Fruit fly (Drosophila melanogaster) whole organism, prepupa: ENCODE data around the gene Femcoat.

Experiments used
- CG10631 ChIP-seq: fragments of 200-800 bp; sonication (Bioruptor generic); optimal IDR thresholded peaks from 2 replicates; lab custom pipeline; 2016; ENCODE audit warnings: missing biosample characterization, missing genetic modification characterization
- CG10669 ChIP-seq: fragments of 200-800 bp; sonication (Bioruptor generic); optimal IDR thresholded peaks from 3 replicates; lab custom pipeline; 2018; ENCODE audit warnings: missing biosample characterization, mild to moderate bottlenecking, missing genetic modification characterization, moderate library complexity
- CG11294 ChIP-seq: fragments of 200-800 bp; sonication (Bioruptor generic); IDR thresholded peaks from 2 replicates; pipeline ENCODE4 v1.3.6; 2022; ENCODE audit warnings: missing biosample characterization, missing genetic modification characterization
- CG1621 ChIP-seq: fragments of 200-800 bp; sonication (Bioruptor generic); optimal IDR thresholded peaks from 3 replicates; lab custom pipeline; 2018; ENCODE audit warnings: missing biosample characterization, mild to moderate bottlenecking, missing genetic modification characterization
- CG16779 ChIP-seq: fragments of 200-800 bp; sonication (Bioruptor generic); optimal IDR thresholded peaks from 3 replicates; lab custom pipeline; 2017; ENCODE audit warnings: missing biosample characterization, mild to moderate bottlenecking, missing genetic modification characterization
- CG3032 ChIP-seq: fragments of 200-800 bp; optimal IDR thresholded peaks from 2 replicates; lab custom pipeline; 2019; ENCODE audit warnings: missing biosample characterization, mild to moderate bottlenecking, missing genetic modification characterization, moderate library complexity
- CG31627 ChIP-seq: fragments of 200-800 bp; sonication (Bioruptor generic); optimal IDR thresholded peaks from 3 replicates; lab custom pipeline; 2016; ENCODE audit warnings: missing biosample characterization, missing genetic modification characterization
- CG34406 ChIP-seq: fragments of 200-800 bp; sonication (Bioruptor generic); optimal IDR thresholded peaks from 3 replicates; lab custom pipeline; 2016; ENCODE audit warnings: missing biosample characterization, missing genetic modification characterization
- CG3919 ChIP-seq: fragments of 200-800 bp; sonication (Bioruptor generic); optimal IDR thresholded peaks from 3 replicates; lab custom pipeline; 2016; ENCODE audit warnings: missing biosample characterization, missing genetic modification characterization
- CG4318 ChIP-seq: fragments of 200-800 bp; sonication (Bioruptor generic); optimal IDR thresholded peaks from 3 replicates; lab custom pipeline; 2017; ENCODE audit warnings: missing biosample characterization, mild to moderate bottlenecking, missing genetic modification characterization
- CG6163 ChIP-seq: fragments of 200-800 bp; sonication (Bioruptor generic); IDR thresholded peaks from 3 replicates; pipeline ENCODE4 v1.3.6; 2022; ENCODE audit warnings: missing biosample characterization, missing genetic modification characterization
- CG7368 ChIP-seq: fragments of 200-800 bp; sonication (Bioruptor generic); optimal IDR thresholded peaks from 3 replicates; lab custom pipeline; 2016; ENCODE audit warnings: missing biosample characterization, missing genetic modification characterization
- CG8119 ChIP-seq: fragments of 200-800 bp; sonication (Bioruptor generic); IDR thresholded peaks from 3 replicates; pipeline ENCODE4 v1.3.6; 2022; ENCODE audit warnings: missing biosample characterization, missing genetic modification characterization
- CG9139 ChIP-seq: fragments of 200-800 bp; sonication (Bioruptor generic); optimal IDR thresholded peaks from 3 replicates; lab custom pipeline; 2017; ENCODE audit warnings: missing biosample characterization, mild to moderate bottlenecking, missing genetic modification characterization
- Eip75B ChIP-seq: fragments of 200-800 bp; sonication (Bioruptor generic); optimal IDR thresholded peaks from 3 replicates; lab custom pipeline; 2016; ENCODE audit warnings: missing biosample characterization, missing genetic modification characterization
- Eip93F ChIP-seq: fragments of 200-800 bp; sonication (Bioruptor generic); optimal IDR thresholded peaks from 2 replicates; lab custom pipeline; 2016; ENCODE audit warnings: missing biosample characterization, mild to moderate bottlenecking, missing genetic modification characterization
- Ets96B ChIP-seq: fragments of 200-800 bp; optimal IDR thresholded peaks from 2 replicates; lab custom pipeline; 2019; ENCODE audit warnings: missing biosample characterization, mild to moderate bottlenecking, missing genetic modification characterization, moderate library complexity
- Gug ChIP-seq: fragments of 200-800 bp; sonication (Bioruptor generic); IDR thresholded peaks from 2 replicates; pipeline ENCODE4 v1.3.6; 2022; ENCODE audit warnings: missing biosample characterization, missing genetic modification characterization
- Hr39 ChIP-seq: fragments of 200-800 bp; sonication (Bioruptor generic); optimal IDR thresholded peaks from 2 replicates; lab custom pipeline; 2016; ENCODE audit warnings: missing biosample characterization, missing genetic modification characterization
- Hr4 ChIP-seq: fragments of 200-800 bp; sonication (Bioruptor generic); optimal IDR thresholded peaks from 3 replicates; lab custom pipeline; 2016; ENCODE audit warnings: missing biosample characterization, missing genetic modification characterization
- Lpt ChIP-seq: fragments of 200-800 bp; sonication (Bioruptor generic); optimal IDR thresholded peaks from 3 replicates; lab custom pipeline; 2016; ENCODE audit warnings: missing biosample characterization, missing genetic modification characterization
- Met ChIP-seq: fragments of 200-800 bp; sonication (Bioruptor generic); optimal IDR thresholded peaks from 3 replicates; lab custom pipeline; 2016; ENCODE audit warnings: missing biosample characterization, missing genetic modification characterization
- OdsH ChIP-seq: fragments of 200-800 bp; sonication (Bioruptor generic); optimal IDR thresholded peaks from 3 replicates; lab custom pipeline; 2016; ENCODE audit warnings: missing biosample characterization, missing genetic modification characterization
- Sox15 ChIP-seq: fragments of 200-800 bp; sonication (Bioruptor generic); optimal IDR thresholded peaks from 3 replicates; lab custom pipeline; 2016; ENCODE audit warnings: missing biosample characterization, missing genetic modification characterization
- acj6 ChIP-seq: fragments of 200-800 bp; sonication (Bioruptor generic); optimal IDR thresholded peaks from 3 replicates; lab custom pipeline; 2016; ENCODE audit warnings: missing biosample characterization, missing genetic modification characterization
- cyc ChIP-seq: fragments of 200-800 bp; sonication (Bioruptor generic); optimal IDR thresholded peaks from 3 replicates; lab custom pipeline; 2016; ENCODE audit warnings: missing biosample characterization, missing genetic modification characterization
- dac ChIP-seq: fragments of 200-800 bp; sonication (Bioruptor generic); optimal IDR thresholded peaks from 2 replicates; lab custom pipeline; 2017; ENCODE audit warnings: missing biosample characterization, mild to moderate bottlenecking, missing genetic modification characterization
- dsx ChIP-seq: fragments of 200-800 bp; optimal IDR thresholded peaks from 3 replicates; lab custom pipeline; 2019; ENCODE audit warnings: missing biosample characterization, mild to moderate bottlenecking, missing genetic modification characterization, moderate library complexity; ENCODE audit not compliant: poor library complexity, severe bottlenecking
- eg ChIP-seq: fragments of 200-800 bp; sonication (Bioruptor generic); IDR thresholded peaks from 3 replicates; pipeline ENCODE4 v1.3.6; 2022; ENCODE audit warnings: missing biosample characterization, missing genetic modification characterization
- esn ChIP-seq: fragments of 200-800 bp; sonication (Bioruptor generic); optimal IDR thresholded peaks from 2 replicates; lab custom pipeline; 2016; ENCODE audit warnings: missing biosample characterization, mild to moderate bottlenecking, missing genetic modification characterization, moderate library complexity
- net ChIP-seq: fragments of 200-800 bp; sonication (Bioruptor generic); optimal IDR thresholded peaks from 3 replicates; lab custom pipeline; 2016; ENCODE audit warnings: missing biosample characterization, missing genetic modification characterization
- salr ChIP-seq, 2 experiments: fragments of 200-800 bp; sonication (Bioruptor generic); optimal IDR thresholded peaks; 3 replicates each; lab custom pipeline; 2016 to 2018; ENCODE audit warnings: missing biosample characterization in 2 of 2, missing genetic modification characterization in 2 of 2, mild to moderate bottlenecking in 1 of 2
- spab ChIP-seq: fragments of 200-800 bp; sonication (Bioruptor generic); optimal IDR thresholded peaks from 2 replicates; lab custom pipeline; 2017; ENCODE audit warnings: missing biosample characterization, mild to moderate bottlenecking, missing genetic modification characterization, missing genetic modification reagents
- ss ChIP-seq, 2 experiments: fragments of 200-800 bp; sonication (Bioruptor generic); optimal IDR thresholded peaks; 2 replicates in 1 of 2; 3 replicates in 1 of 2; lab custom pipeline; 2017 to 2018; ENCODE audit warnings: mild to moderate bottlenecking in 2 of 2, missing biosample characterization in 2 of 2, missing genetic modification characterization in 2 of 2, moderate library complexity in 1 of 2
- svp ChIP-seq: fragments of 200-800 bp; sonication (Bioruptor generic); peaks from one replicate; lab custom pipeline; 2016; ENCODE audit warnings: missing biosample characterization, missing genetic modification characterization
- topi ChIP-seq: fragments of 200-800 bp; sonication (Bioruptor generic); optimal IDR thresholded peaks from 3 replicates; lab custom pipeline; 2016; ENCODE audit warnings: missing biosample characterization, missing genetic modification characterization

Gene Femcoat

dm6 chrX:4242726-4243125 lies at the start of gene Femcoat:
Gene Femcoat (minus strand): TSS chrX:4242826.
- TF ChIP-seq CG16779 (no peak), esn (GFP tag; lab: Kevin White, UChicago) (no peak), CG8119 (GFP tag; lab: Robert Waterston, UW) (no peak), ss (GFP tag; optimal IDR thresholded peaks at IDR 0.05; lab: Kevin White, UChicago) (no peak), OdsH (GFP tag; lab: Kevin White, UChicago) (no peak), spab (GFP tag; lab: Kevin White, UChicago) (no peak), CG10669 (no peak), topi (GFP tag; lab: Kevin White, UChicago) (no peak)
- TF ChIP-seq, all 60 proteins: peak for 0

- TF ChIP-seq Eip75B = no peak
- TF ChIP-seq CG9139 (GFP tag; lab: Kevin White, UChicago) = no peak
- no peak for TF ChIP-seq CG3919 (GFP tag; lab: Kevin White, UChicago)
- TF ChIP-seq CG31627 (GFP tag; lab: Kevin White, UChicago) = no peak
- no peak for TF ChIP-seq CG10631 (GFP tag; lab: Kevin White, UChicago)
- no peak for TF ChIP-seq svp
- TF ChIP-seq CG34406 (GFP tag; lab: Kevin White, UChicago) = no peak
- no peak for TF ChIP-seq dsx
- TF ChIP-seq Sox15 = no peak
- TF ChIP-seq eg (GFP tag; lab: Robert Waterston, UW) = no peak
- TF ChIP-seq Met (GFP tag; lab: Kevin White, UChicago) = no peak
- TF ChIP-seq CG8119 (GFP tag; lab: Robert Waterston, UW) = no peak
- TF ChIP-seq Eip93F = no peak
- no peak for TF ChIP-seq Hr4 (GFP tag; lab: Kevin White, UChicago)
- no peak for TF ChIP-seq salr (GFP tag; optimal IDR thresholded peaks at IDR 0.05; lab: Kevin White, UChicago)
- no peak for TF ChIP-seq CG11294 (GFP tag; lab: Robert Waterston, UW)
- no peak for TF ChIP-seq cyc (GFP tag; lab: Kevin White, UChicago)
- no peak for TF ChIP-seq acj6
- no peak for TF ChIP-seq Lpt
- no peak for TF ChIP-seq CG4318 (GFP tag; lab: Kevin White, UChicago)
- TF ChIP-seq, all 60 proteins: peak for 0
Observed at dm6 chrX:4280769-4281168, 38.1 kb upstream of the Femcoat start.

- TF ChIP-seq Eip93F (no peak), CG7368 (GFP tag; lab: Kevin White, UChicago) (no peak), Gug (GFP tag; lab: Robert Waterston, UW) (no peak), Hr4 (GFP tag; lab: Kevin White, UChicago) (no peak), CG1621 (tag; lab: Kevin White, UChicago) (no peak), Hr39 (GFP tag; lab: Kevin White, UChicago) (no peak), CG4318 (GFP tag; lab: Kevin White, UChicago) (no peak), net (no peak), CG6163 (GFP tag; lab: Robert Waterston, UW) (no peak), Lpt (no peak), dac (GFP tag; lab: Kevin White, UChicago) (no peak), eg (GFP tag; lab: Robert Waterston, UW) (no peak), salr (GFP tag; optimal IDR thresholded peaks at IDR 0.05; lab: Kevin White, UChicago) (no peak)
Observed at dm6 chrX:4277861-4278260, 35.2 kb upstream of the Femcoat start, which contains the start of gene CG15578. Gene CG15578 (minus strand): TSS chrX:4277961.

dm6 chrX:4276900-4277299 lies 34.3 kb upstream of the Femcoat start, which contains the start of gene CG15577:
Gene CG15577 (minus strand): TSS chrX:4277000.
- TF ChIP-seq Ets96B (tag; lab: Kevin White, UChicago) (no peak), CG3032 (no peak)
